Fruit fly (Drosophila melanogaster): ENCODE data around the gene danr.

danr gene

DNA sequence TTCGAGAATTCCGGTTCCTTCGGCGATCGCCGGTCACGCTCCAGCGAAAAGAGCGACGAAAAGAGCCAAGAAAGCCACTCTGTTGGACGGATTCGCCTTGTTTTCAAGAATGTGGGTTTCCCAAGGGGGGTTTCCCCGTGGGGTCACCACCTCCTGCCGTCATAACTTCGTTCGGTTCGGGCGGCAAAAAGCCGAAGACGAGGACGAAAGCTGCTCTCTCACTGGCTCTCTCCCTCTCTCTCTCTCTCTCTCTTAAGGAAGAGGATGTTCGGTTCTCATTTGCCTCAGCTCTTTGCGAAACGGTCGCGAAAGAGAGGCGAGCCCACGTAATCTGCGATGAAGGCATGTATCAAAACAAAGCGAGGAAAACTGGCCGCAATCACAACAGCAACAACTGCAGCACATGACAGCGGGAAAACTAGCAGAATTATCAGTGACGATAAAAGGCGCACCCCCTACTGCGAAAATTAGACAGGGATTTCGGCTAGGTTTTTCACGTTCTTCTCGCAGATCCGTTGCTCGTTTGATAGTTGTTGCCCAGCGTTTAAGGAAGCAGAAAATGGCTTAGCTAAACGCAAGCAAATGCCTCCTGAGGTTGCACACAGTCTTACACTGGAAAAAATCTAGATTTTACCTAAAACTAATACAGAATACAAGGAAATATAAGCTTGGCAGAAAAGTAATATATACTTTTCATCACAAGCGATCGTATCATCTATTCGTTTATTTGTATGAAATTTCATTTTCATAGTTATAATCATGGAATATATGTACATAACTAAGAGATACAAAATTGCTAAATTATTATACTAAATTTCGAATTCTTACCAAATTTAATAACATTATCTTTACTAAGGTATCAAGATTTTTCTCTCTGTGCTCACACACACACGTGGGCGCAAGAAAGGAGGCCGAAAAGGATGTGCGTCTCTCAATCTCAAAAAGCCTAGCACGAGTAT, 45.9 kb downstream of the danr start, which contains the start of gene dan (continued):
- peak; percentile 39 for TF ChIP-seq CG6689 (GFP tag; IDR thresholded peaks at IDR 0.05)
- peak; percentile 67 for TF ChIP-seq CG7271 (tag; optimal IDR thresholded peaks at IDR 0.05)
- peak; percentile 11 for TF ChIP-seq CG1832 (GFP tag; optimal IDR thresholded peaks at IDR 0.05)
- peak; percentile 32 for TF ChIP-seq CG16815 (GFP tag; optimal IDR thresholded peaks at IDR 0.05)
- peak; percentile 54 for TF ChIP-seq CG18599 (GFP tag; optimal IDR thresholded peaks at IDR 0.05)
- TF ChIP-seq org-1 (GFP tag; optimal IDR thresholded peaks at IDR 0.05), result peak; percentile 27
- 0 out of 2 replicates have a peak, but pooled peaks have one; percentile 37 for TF ChIP-seq Xrp1 (GFP tag; IDR thresholded peaks at IDR 0.05)

DNA sequence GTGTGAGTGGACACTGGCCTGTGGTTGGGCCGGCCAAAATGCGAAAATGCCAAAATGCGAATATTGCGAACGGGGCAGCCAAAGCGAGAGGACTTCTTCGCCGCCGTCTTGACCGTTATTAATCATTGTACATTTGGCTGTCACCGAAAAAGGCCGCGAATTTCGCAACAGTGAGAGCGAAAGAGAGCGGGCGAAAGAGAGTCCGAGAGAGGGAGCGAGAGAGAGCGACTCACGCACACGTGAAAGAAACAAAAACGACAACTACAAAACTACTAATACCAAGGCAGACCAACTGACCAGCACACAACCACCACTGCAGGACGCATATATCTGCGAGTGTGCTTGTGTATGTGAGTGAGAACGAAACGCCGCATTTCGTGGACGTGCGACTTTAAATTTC, 46.7 kb downstream of the danr start:
- TF ChIP-seq CG4820 (GFP tag; optimal IDR thresholded peaks at IDR 0.05) (no peak), CG15479 (GFP tag; optimal IDR thresholded peaks at IDR 0.05) (peak; percentile 46), CG8388 (GFP tag; optimal IDR thresholded peaks at IDR 0.05) (no peak), CG13624 (GFP tag; optimal IDR thresholded peaks at IDR 0.05) (no peak), Hr3 (GFP tag; optimal IDR thresholded peaks at IDR 0.05) (no peak), CG17359 (tag; optimal IDR thresholded peaks at IDR 0.05) (no peak), pzg (GFP tag; optimal IDR thresholded peaks at IDR 0.05) (no peak), ac (GFP tag; optimal IDR thresholded peaks at IDR 0.05) (no peak), sqz (GFP tag; optimal IDR thresholded peaks at IDR 0.05) (no peak), CG11696 (GFP tag; IDR thresholded peaks at IDR 0.05) (no peak), sug (tag; optimal IDR thresholded peaks at IDR 0.05) (no peak), Taf1 (GFP tag; IDR thresholded peaks at IDR 0.05) (no peak), pros (GFP tag; optimal IDR thresholded peaks at IDR 0.05) (peak; percentile 95), bsh (GFP tag; optimal IDR thresholded peaks at IDR 0.05) (no peak), cg (GFP tag; optimal IDR thresholded peaks at IDR 0.05) (peak; percentile 86), lov (optimal IDR thresholded peaks at IDR 0.05) (no peak), lov (GFP tag; IDR thresholded peaks at IDR 0.05) (no peak), inv (GFP tag; IDR thresholded peaks at IDR 0.05; ENCODE audit: partially characterized antibody) (no peak), Dll (GFP tag; IDR thresholded peaks at IDR 0.05; ENCODE audit: partially characterized antibody) (0 out of 4 replicates have a peak, but pooled peaks have one; percentile 22), yki (optimal IDR thresholded peaks at IDR 0.05) (peak; percentile 68), CG3163 (GFP tag; optimal IDR thresholded peaks at IDR 0.05) (peak; percentile 38), Nf-YC (tag; optimal IDR thresholded peaks at IDR 0.05) (peak; percentile 36), CG8281 (tag; optimal IDR thresholded peaks at IDR 0.05) (no peak), dimm (GFP tag; IDR thresholded peaks at IDR 0.05) (no peak), z (GFP tag; IDR thresholded peaks at IDR 0.05) (peak; percentile 69; the same call in 1 of the 3 replicates), cad (GFP tag; optimal IDR thresholded peaks at IDR 0.05) (no peak), CG30431 (GFP tag; optimal IDR thresholded peaks at IDR 0.05) (no peak), NK7.1 (GFP tag; optimal IDR thresholded peaks at IDR 0.05) (no peak), Ets97D (GFP tag; optimal IDR thresholded peaks at IDR 0.05) (no peak), Side (GFP tag; optimal IDR thresholded peaks at IDR 0.05) (no peak), CG8944 (GFP tag; optimal IDR thresholded peaks at IDR 0.05) (no peak), CG9437 (GFP tag; optimal IDR thresholded peaks at IDR 0.05) (no peak), sim (GFP tag; IDR thresholded peaks at IDR 0.05) (no peak), CG31441 (GFP tag; IDR thresholded peaks at IDR 0.05) (no peak), Mad (GFP tag; optimal IDR thresholded peaks at IDR 0.05) (no peak), ewg (GFP tag; optimal IDR thresholded peaks at IDR 0.05) (no peak), seq (GFP tag; IDR thresholded peaks at IDR 0.05) (0 out of 2 replicates have a peak, but pooled peaks have one; percentile 12), unc-4 (GFP tag; IDR thresholded peaks at IDR 0.05; ENCODE audit: partially characterized antibody) (no peak), CG2678 (tag; optimal IDR thresholded peaks at IDR 0.05) (no peak), prd (optimal IDR thresholded peaks at IDR 0.05) (no peak), prd (GFP tag; IDR thresholded peaks at IDR 0.05) (no peak)
